Worm (Caenorhabditis elegans) whole organism, L4 larva: Measurements from ENCODE around the gene C31E10.5.

Experiments used
- F10B5.3 ChIP-seq: sonication (generic microtip); optimal IDR thresholded peaks from 2 replicates; lab custom pipeline; 2016; ENCODE audit warnings: mild to moderate bottlenecking, missing genetic modification characterization, missing compliant biosample characterization
- F44E2.7 ChIP-seq: fragments of 200-800 bp; sonication (Bioruptor generic); IDR thresholded peaks from 2 replicates; pipeline ENCODE4 v2.1.2; 2022; ENCODE audit warnings: missing genetic modification characterization, missing compliant biosample characterization
- T20F7.1 ChIP-seq: fragments of 200-800 bp; sonication (Bioruptor generic); optimal IDR thresholded peaks from 2 replicates; lab custom pipeline; 2018; ENCODE audit warnings: mild to moderate bottlenecking, missing genetic modification characterization, missing compliant biosample characterization
- Y48G9A.11 ChIP-seq: fragments of 200-800 bp; sonication (Bioruptor generic); IDR thresholded peaks from 2 replicates; pipeline ENCODE4 v1.3.6; 2022; ENCODE audit warnings: missing genetic modification reagents, missing genetic modification characterization, missing compliant biosample characterization
- Y5F2A.4 ChIP-seq: fragments of 200-800 bp; sonication (Bioruptor generic); optimal IDR thresholded peaks from 2 replicates; lab custom pipeline; 2018; ENCODE audit warnings: mild to moderate bottlenecking, missing genetic modification characterization, missing compliant biosample characterization
- Y75B8A.6 ChIP-seq: fragments of 200-800 bp; sonication (Bioruptor generic); IDR thresholded peaks from 2 replicates; pipeline ENCODE4 v1.3.6; 2022; ENCODE audit warnings: missing genetic modification reagents, missing genetic modification characterization, missing compliant biosample characterization
- ZK337.2 ChIP-seq: fragments of 200-800 bp; sonication (Bioruptor generic); IDR thresholded peaks from 2 replicates; pipeline ENCODE4 v1.3.6; 2022; ENCODE audit warnings: missing genetic modification reagents, missing genetic modification characterization, missing compliant biosample characterization
- aha-1 ChIP-seq: fragments of 150-350 bp; peaks from one replicate; lab custom pipeline; 2014; ENCODE audit warnings: missing biosample characterization, missing genetic modification characterization
- ama-1 ChIP-seq: fragments of 150-350 bp; optimal IDR thresholded peaks from 2 replicates; lab custom pipeline; 2014; ENCODE audit warnings: inconsistent platforms, mixed read lengths
- arid-1 ChIP-seq: fragments of 200-800 bp; sonication (Bioruptor generic); conservative IDR thresholded peaks from 2 replicates; pipeline ENCODE4 v1.3.6; 2022; ENCODE audit warnings: missing genetic modification reagents, missing genetic modification characterization, missing compliant biosample characterization
- ceh-44 ChIP-seq: fragments of 200-800 bp; sonication (Bioruptor generic); IDR thresholded peaks from 2 replicates; pipeline ENCODE4 v1.3.6; 2022; ENCODE audit warnings: missing genetic modification reagents, missing genetic modification characterization, missing compliant biosample characterization
- ceh-62 ChIP-seq: sonication (generic microtip); optimal IDR thresholded peaks from 2 replicates; lab custom pipeline; 2017; ENCODE audit warnings: missing biosample characterization, missing genetic modification characterization
- ceh-82 ChIP-seq: sonication (generic microtip); optimal IDR thresholded peaks from 2 replicates; lab custom pipeline; 2017; ENCODE audit warnings: missing biosample characterization, missing genetic modification characterization
- ces-1 ChIP-seq: fragments of 150-350 bp; sonication (generic microtip); optimal IDR thresholded peaks from 4 replicates; lab custom pipeline; 2014; ENCODE audit warnings: missing biosample characterization, missing genetic modification reagents, missing genetic modification characterization
- cey-2 ChIP-seq: sonication (generic microtip); optimal IDR thresholded peaks from 3 replicates; lab custom pipeline; 2017; ENCODE audit warnings: missing genetic modification characterization, mild to moderate bottlenecking, missing compliant biosample characterization, antibody characterized with exemption, borderline replicate concordance; ENCODE audit not compliant: insufficient read depth
- daf-12 ChIP-seq: fragments of 150-350 bp; optimal IDR thresholded peaks from 2 replicates; lab custom pipeline; 2014; ENCODE audit warnings: missing biosample characterization, missing genetic modification reagents, missing genetic modification characterization
- daf-19 ChIP-seq: fragments of 200-800 bp; sonication (Bioruptor generic); conservative IDR thresholded peaks from 2 replicates; pipeline ENCODE4 v1.3.6; 2022; ENCODE audit warnings: missing genetic modification characterization, missing compliant biosample characterization
- daf-8 ChIP-seq: fragments of 200-800 bp; sonication (Bioruptor generic); IDR thresholded peaks from 2 replicates; pipeline ENCODE4 v1.3.6; 2022; ENCODE audit warnings: missing genetic modification characterization, missing compliant biosample characterization
- dmd-6 ChIP-seq: fragments of 200-800 bp; sonication (Bioruptor generic); IDR thresholded peaks from 2 replicates; pipeline ENCODE4 v1.3.6; 2022; ENCODE audit warnings: missing genetic modification reagents, missing genetic modification characterization, missing compliant biosample characterization
- dmd-9 ChIP-seq: fragments of 200-800 bp; sonication (Bioruptor generic); IDR thresholded peaks from 2 replicates; pipeline ENCODE4 v1.3.6; 2022; ENCODE audit warnings: missing genetic modification reagents, missing genetic modification characterization, missing compliant biosample characterization
- fkh-10 ChIP-seq: fragments of 150-350 bp; optimal IDR thresholded peaks from 2 replicates; lab custom pipeline; 2014; ENCODE audit warnings: missing biosample characterization, missing genetic modification reagents, missing genetic modification characterization
- gei-8 ChIP-seq: fragments of 200-800 bp; sonication (Bioruptor generic); optimal IDR thresholded peaks from 2 replicates; lab custom pipeline; 2018; ENCODE audit warnings: mild to moderate bottlenecking, missing genetic modification characterization, missing compliant biosample characterization
- hif-1 ChIP-seq, 2 experiments: sonication (generic microtip); optimal IDR thresholded peaks; 2 replicates each; lab custom pipeline; 2016 to 2017; ENCODE audit warnings: missing compliant biosample characterization in 2 of 2, missing genetic modification characterization in 2 of 2, missing genetic modification reagents in 2 of 2, missing genotype in 2 of 2, mild to moderate bottlenecking in 1 of 2
- hlh-30 ChIP-seq: sonication (generic microtip); optimal IDR thresholded peaks from 2 replicates; lab custom pipeline; 2017; ENCODE audit warnings: antibody characterized with exemption, mild to moderate bottlenecking, missing genetic modification characterization, missing compliant biosample characterization; ENCODE audit not compliant: insufficient read depth
- jun-1 ChIP-seq: fragments of 150-350 bp; optimal IDR thresholded peaks from 2 replicates; lab custom pipeline; 2014; ENCODE audit warnings: missing biosample characterization, missing genetic modification reagents, missing genetic modification characterization
- lim-7 ChIP-seq: fragments of 200-800 bp; sonication (Bioruptor generic); IDR thresholded peaks from 2 replicates; pipeline ENCODE4 v1.3.6; 2022; ENCODE audit warnings: missing genetic modification characterization, missing compliant biosample characterization
- lin-1 ChIP-seq: fragments of 200-800 bp; sonication (Bioruptor generic); IDR thresholded peaks from 2 replicates; pipeline ENCODE4 v1.3.6; 2022; ENCODE audit warnings: missing genetic modification reagents, missing genetic modification characterization, missing compliant biosample characterization
- lin-13 ChIP-seq: fragments of 150-350 bp; optimal IDR thresholded peaks from 2 replicates; lab custom pipeline; 2014; ENCODE audit warnings: missing biosample characterization, missing genetic modification reagents, missing genetic modification characterization
- lin-29 ChIP-seq: fragments of 200-800 bp; sonication (Bioruptor generic); IDR thresholded peaks from 2 replicates; pipeline ENCODE4 v1.3.6; 2022; ENCODE audit warnings: missing genetic modification reagents, missing genetic modification characterization, missing compliant biosample characterization
- lir-3 ChIP-seq: sonication (generic microtip); optimal IDR thresholded peaks from 2 replicates; lab custom pipeline; 2016; ENCODE audit warnings: mild to moderate bottlenecking, missing genetic modification characterization, missing compliant biosample characterization
- madf-5 ChIP-seq, 2 experiments: fragments of 200-800 bp; sonication (Bioruptor generic); IDR thresholded peaks; 2 replicates each; pipeline ENCODE4 v1.3.6; 2022; ENCODE audit warnings: missing compliant biosample characterization in 2 of 2, missing genetic modification characterization in 2 of 2
- mep-1 ChIP-seq: fragments of 150-350 bp; sonication (generic microtip); optimal IDR thresholded peaks from 3 replicates; lab custom pipeline; 2014; ENCODE audit warnings: missing biosample characterization, missing genetic modification characterization
- mes-2 ChIP-seq: sonication (generic microtip); optimal IDR thresholded peaks from 2 replicates; lab custom pipeline; 2016; ENCODE audit warnings: missing genotype, mild to moderate bottlenecking, missing genetic modification characterization, missing compliant biosample characterization; ENCODE audit not compliant: poor library complexity, severe bottlenecking
- mxl-2 ChIP-seq: fragments of 200-800 bp; sonication (Bioruptor generic); conservative IDR thresholded peaks from 2 replicates; pipeline ENCODE4 v1.3.6; 2022; ENCODE audit warnings: missing genetic modification reagents, missing genetic modification characterization, missing compliant biosample characterization
- nhr-10 ChIP-seq: fragments of 150-350 bp; optimal IDR thresholded peaks from 2 replicates; lab custom pipeline; 2014; ENCODE audit warnings: missing biosample characterization, missing genetic modification characterization
- nhr-102 ChIP-seq: sonication (generic microtip); optimal IDR thresholded peaks from 2 replicates; lab custom pipeline; 2016; ENCODE audit warnings: mild to moderate bottlenecking, missing genetic modification characterization, moderate library complexity, missing compliant biosample characterization
- nhr-11 ChIP-seq: fragments of 150-350 bp; optimal IDR thresholded peaks from 2 replicates; lab custom pipeline; 2014; ENCODE audit warnings: missing biosample characterization, missing genetic modification characterization
- nhr-28 ChIP-seq: fragments of 150-350 bp; optimal IDR thresholded peaks from 2 replicates; lab custom pipeline; 2014; ENCODE audit warnings: missing biosample characterization, missing genetic modification characterization
- nhr-48 ChIP-seq: sonication (generic microtip); optimal IDR thresholded peaks from 2 replicates; lab custom pipeline; 2016; ENCODE audit warnings: mild to moderate bottlenecking, missing genetic modification characterization, missing compliant biosample characterization
- nhr-6 ChIP-seq: fragments of 150-350 bp; optimal IDR thresholded peaks from 2 replicates; lab custom pipeline; 2014; ENCODE audit warnings: missing biosample characterization, missing genetic modification characterization
- nhr-76 ChIP-seq: fragments of 150-350 bp; optimal IDR thresholded peaks from 2 replicates; lab custom pipeline; 2014; ENCODE audit warnings: missing biosample characterization, missing genetic modification characterization
- nhr-77 ChIP-seq: fragments of 150-350 bp; optimal IDR thresholded peaks from 2 replicates; lab custom pipeline; 2014; ENCODE audit warnings: missing biosample characterization, missing genetic modification characterization
- sdz-12 ChIP-seq: fragments of 200-800 bp; sonication (Bioruptor generic); optimal IDR thresholded peaks from 2 replicates; lab custom pipeline; 2018; ENCODE audit warnings: mild to moderate bottlenecking, missing genetic modification characterization, missing compliant biosample characterization
- snpc-1.2 ChIP-seq: fragments of 200-800 bp; sonication (Bioruptor generic); IDR thresholded peaks from 2 replicates; pipeline ENCODE4 v1.3.6; 2022; ENCODE audit warnings: missing genetic modification reagents, missing genetic modification characterization, missing compliant biosample characterization
- spr-1 ChIP-seq: sonication (generic microtip); optimal IDR thresholded peaks from 2 replicates; lab custom pipeline; 2016; ENCODE audit warnings: mild to moderate bottlenecking, missing genetic modification characterization, missing compliant biosample characterization
- spr-3 ChIP-seq: fragments of 200-800 bp; sonication (Bioruptor generic); optimal IDR thresholded peaks from 2 replicates; lab custom pipeline; 2018; ENCODE audit warnings: mild to moderate bottlenecking, missing genetic modification characterization, missing compliant biosample characterization
- unc-39 ChIP-seq: sonication (generic microtip); optimal IDR thresholded peaks from 2 replicates; lab custom pipeline; 2017; ENCODE audit warnings: missing biosample characterization, missing genetic modification characterization
- vab-7 ChIP-seq: fragments of 200-800 bp; sonication (Bioruptor generic); IDR thresholded peaks from 2 replicates; pipeline ENCODE4 v1.3.6; 2022; ENCODE audit warnings: missing genetic modification reagents, missing genetic modification characterization, missing compliant biosample characterization
- zfp-2 ChIP-seq: sonication (generic microtip); optimal IDR thresholded peaks from 2 replicates; lab custom pipeline; 2016; ENCODE audit warnings: mild to moderate bottlenecking, missing genetic modification characterization, missing compliant biosample characterization
- zip-11 ChIP-seq: fragments of 200-800 bp; sonication (Bioruptor generic); IDR thresholded peaks from 2 replicates; pipeline ENCODE4 v1.3.6; 2022; ENCODE audit warnings: missing genetic modification characterization, missing compliant biosample characterization
- ztf-11 ChIP-seq: fragments of 150-350 bp; optimal IDR thresholded peaks from 2 replicates; lab custom pipeline; 2014; ENCODE audit warnings: missing biosample characterization, missing genetic modification characterization

The C31E10.5 gene

ce11 chrX:14015808-14016207 lies 20.2 kb upstream of the C31E10.5 start:
- TF ChIP-seq lin-1 (GFP tag; lab: Robert Waterston, UW) (peak; percentile 80), daf-8 (GFP tag; lab: Robert Waterston, UW) (no peak), lin-13 (GFP tag; lab: Kevin White, UChicago) (peak; percentile 68), snpc-1.2 (GFP tag; lab: Robert Waterston, UW) (peak; percentile 90), gei-8 (GFP tag; lab: Kevin White, UChicago) (peak; percentile 86), nhr-76 (tag; lab: Kevin White, UChicago) (no peak), lin-29 (GFP tag; lab: Robert Waterston, UW) (peak; percentile 72; the same call in 1 of the 2 replicates), spr-1 (tag; lab: Kevin White, UChicago) (peak; percentile 80), ceh-44 (no peak), fkh-10 (GFP tag; lab: Kevin White, UChicago) (peak; percentile 53), nhr-6 (peak; percentile 27), zfp-2 (tag; lab: Kevin White, UChicago) (peak; percentile 70), T20F7.1 (GFP tag; lab: Kevin White, UChicago) (peak; percentile 58), unc-39 (tag; lab: Kevin White, UChicago) (no peak), spr-3 (GFP tag; lab: Kevin White, UChicago) (no peak), nhr-102 (tag; lab: Kevin White, UChicago) (peak; percentile 84), arid-1 (GFP tag; lab: Robert Waterston, UW) (peak; percentile 64), Y48G9A.11 (GFP tag; lab: Robert Waterston, UW) (0 out of 2 replicates have a peak, but pooled peaks have one; percentile 71), F44E2.7 (GFP tag; lab: Robert Waterston, UW) (peak; percentile 87; the same call in 1 of the 2 replicates), ZK337.2 (peak; percentile 67; the same call in 1 of the 2 replicates), madf-5 (GFP tag; IDR thresholded peaks at IDR 0.05; lab: Robert Waterston, UW) (peak; percentile 75 to 80; a peak in 2 of 4 replicates), nhr-11 (tag; lab: Kevin White, UChicago) (peak; percentile 79), lim-7 (GFP tag; lab: Robert Waterston, UW) (no peak; the same call in none of the 2 replicates), dmd-9 (GFP tag; lab: Robert Waterston, UW) (0 out of 2 replicates have a peak, but pooled peaks have one; percentile 57), nhr-10 (tag; lab: Kevin White, UChicago) (no peak), lir-3 (tag; lab: Kevin White, UChicago) (peak; percentile 78), cey-2 (tag; lab: Kevin White, UChicago) (no peak), sdz-12 (GFP tag; lab: Kevin White, UChicago) (peak; percentile 28), mes-2 (tag; lab: Kevin White, UChicago) (peak; percentile 85), jun-1 (tag; lab: Kevin White, UChicago) (peak; percentile 69), hlh-30 (peak; percentile 66), ama-1 (no peak), daf-12 (tag; lab: Kevin White, UChicago) (no peak), ceh-62 (tag; lab: Kevin White, UChicago) (no peak), ces-1 (GFP tag; lab: Kevin White, UChicago) (peak; percentile 8), dmd-6 (GFP tag; lab: Robert Waterston, UW) (peak; percentile 81), vab-7 (GFP tag; lab: Robert Waterston, UW) (peak; percentile 92), ceh-82 (tag; lab: Kevin White, UChicago) (no peak), nhr-77 (tag; lab: Kevin White, UChicago) (peak; percentile 79), daf-19 (peak; percentile 94), mep-1 (peak; percentile 90), ztf-11 (tag; lab: Kevin White, UChicago) (no peak), zip-11 (GFP tag; lab: Robert Waterston, UW) (peak; percentile 60; the same call in 1 of the 2 replicates), Y5F2A.4 (GFP tag; lab: Kevin White, UChicago) (peak; percentile 68), F10B5.3 (tag; lab: Kevin White, UChicago) (peak; percentile 46), aha-1 (tag; lab: Kevin White, UChicago) (peak; percentile 90), hif-1 (tag; optimal IDR thresholded peaks at IDR 0.05; lab: Kevin White, UChicago) (peak in 1 of 2 experiments; percentile 59), Y75B8A.6 (0 out of 2 replicates have a peak, but pooled peaks have one; percentile 52), nhr-28 (tag; lab: Kevin White, UChicago) (peak; percentile 58), nhr-48 (peak; percentile 65), mxl-2 (GFP tag; lab: Robert Waterston, UW) (0 out of 2 replicates have a peak, but pooled peaks have one; percentile 58)
